Worm (Caenorhabditis elegans) whole organism, L4/young adult: ENCODE measurements around the gene F46F5.15.

Source experiments
- W03F9.2 ChIP-seq: fragments of 150-350 bp; optimal IDR thresholded peaks from 2 replicates; lab custom pipeline; 2014; ENCODE audit warnings: missing biosample characterization, missing genetic modification characterization
- him-1 ChIP-seq: sonication (generic microtip); optimal IDR thresholded peaks from 2 replicates; lab custom pipeline; 2016; ENCODE audit warnings: missing genotype, missing genetic modification reagents, missing genetic modification characterization, missing compliant biosample characterization

DNA sequence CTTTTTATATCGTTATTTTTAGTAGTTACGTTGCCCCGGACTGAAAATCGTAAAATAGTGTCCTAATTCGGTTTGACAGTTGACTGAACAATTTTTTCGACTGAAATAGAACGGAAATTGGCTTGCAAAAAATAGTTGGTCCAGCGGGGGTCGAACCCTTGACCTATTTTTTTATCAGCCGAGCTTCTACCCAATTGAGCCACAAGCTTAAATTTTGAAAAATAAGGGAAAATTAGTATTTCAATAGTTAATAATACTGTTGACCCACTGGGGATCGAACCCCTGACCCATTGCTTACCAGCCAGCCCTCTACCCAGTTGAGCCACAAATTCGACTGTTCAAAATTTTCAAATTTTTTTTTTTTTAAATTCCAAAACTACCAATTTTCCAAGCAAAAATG lies 36.4 kb upstream of the F46F5.15 start:
- TF ChIP-seq him-1 (tag; lab: Kevin White, UChicago), result no peak
- TF ChIP-seq W03F9.2 (tag; lab: Kevin White, UChicago), result no peak
